Fruit fly (Drosophila melanogaster) whole organism, embryonic: ENCODE data around the gene Gr64d.

ENCODE experiments used
- CG12155 ChIP-seq: fragments of 200-800 bp; sonication (Bioruptor generic); optimal IDR thresholded peaks from 3 replicates; lab custom pipeline; 2016; ENCODE audit warnings: missing biosample characterization, missing genetic modification characterization
- CG13894 ChIP-seq: fragments of 200-800 bp; sonication (Bioruptor generic); optimal IDR thresholded peaks from 3 replicates; lab custom pipeline; 2018; ENCODE audit warnings: missing biosample characterization, mild to moderate bottlenecking, missing genetic modification characterization, moderate library complexity
- CG14667 ChIP-seq: fragments of 200-800 bp; sonication (Bioruptor generic); IDR thresholded peaks from 2 replicates; pipeline ENCODE4 v1.3.6; 2022; ENCODE audit warnings: missing biosample characterization, missing genetic modification characterization
- CG15011 ChIP-seq: fragments of 200-800 bp; sonication (Bioruptor generic); optimal IDR thresholded peaks from 3 replicates; lab custom pipeline; 2018; ENCODE audit warnings: missing biosample characterization, mild to moderate bottlenecking, missing genetic modification characterization
- CG15479 ChIP-seq: fragments of 200-800 bp; sonication (Bioruptor generic); optimal IDR thresholded peaks from 3 replicates; lab custom pipeline; 2019; ENCODE audit warnings: missing biosample characterization, mild to moderate bottlenecking, missing genetic modification characterization, moderate library complexity
- CG16779 ChIP-seq: fragments of 200-800 bp; sonication (Bioruptor generic); IDR thresholded peaks from 2 replicates; pipeline ENCODE4 v1.3.6; 2022; ENCODE audit warnings: missing biosample characterization, missing genetic modification characterization
- CG16863 ChIP-seq: fragments of 200-800 bp; sonication (Bioruptor generic); optimal IDR thresholded peaks from 3 replicates; lab custom pipeline; 2016; ENCODE audit warnings: missing biosample characterization, missing genetic modification characterization
- CG17912 ChIP-seq: fragments of 200-800 bp; sonication (Bioruptor generic); optimal IDR thresholded peaks from 2 replicates; lab custom pipeline; 2018; ENCODE audit warnings: missing biosample characterization, mild to moderate bottlenecking, missing genetic modification characterization
- CG3065 ChIP-seq: fragments of 200-800 bp; sonication (Bioruptor generic); optimal IDR thresholded peaks from 2 replicates; lab custom pipeline; 2016; ENCODE audit warnings: missing biosample characterization, missing genetic modification characterization
- CG32772 ChIP-seq: fragments of 200-800 bp; sonication (Bioruptor generic); IDR thresholded peaks from 2 replicates; pipeline ENCODE4 v1.3.6; 2022; ENCODE audit warnings: missing biosample characterization, missing genetic modification characterization
- CG3847 ChIP-seq: fragments of 200-800 bp; sonication (Bioruptor generic); IDR thresholded peaks from 2 replicates; pipeline ENCODE4 v1.3.6; 2022; ENCODE audit warnings: missing biosample characterization, missing genetic modification characterization
- CG4282 ChIP-seq: fragments of 200-800 bp; sonication (Bioruptor generic); optimal IDR thresholded peaks from 2 replicates; lab custom pipeline; 2016; ENCODE audit warnings: missing biosample characterization, missing genetic modification characterization
- CG4360 ChIP-seq: fragments of 200-800 bp; sonication (Bioruptor generic); IDR thresholded peaks from 2 replicates; pipeline ENCODE4 v1.3.6; 2022; ENCODE audit warnings: missing biosample characterization, missing genetic modification characterization
- CG4404 ChIP-seq: fragments of 200-800 bp; sonication (Bioruptor generic); IDR thresholded peaks from 2 replicates; pipeline ENCODE4 v1.3.6; 2022; ENCODE audit warnings: missing biosample characterization, missing genetic modification characterization
- CG8388 ChIP-seq: fragments of 200-800 bp; sonication (Bioruptor generic); optimal IDR thresholded peaks from 2 replicates; lab custom pipeline; 2019; ENCODE audit warnings: missing biosample characterization, mild to moderate bottlenecking, missing genetic modification characterization, moderate library complexity
- Dll ChIP-seq: fragments of 200-800 bp; sonication (Bioruptor generic); IDR thresholded peaks from 4 replicates; pipeline ENCODE4 v1.3.6; 2022; ENCODE audit warnings: missing biosample characterization, missing genetic modification characterization; ENCODE audit not compliant: partially characterized antibody
- Drgx ChIP-seq: fragments of 200-800 bp; sonication (Bioruptor generic); IDR thresholded peaks from 2 replicates; pipeline ENCODE4 v1.3.6; 2022; ENCODE audit warnings: missing biosample characterization, missing genetic modification characterization
- ERR ChIP-seq: fragments of 200-800 bp; sonication (Bioruptor generic); optimal IDR thresholded peaks from 2 replicates; lab custom pipeline; 2016; ENCODE audit warnings: missing biosample characterization, missing genetic modification characterization
- GATAe ChIP-seq: fragments of 200-800 bp; sonication (Bioruptor generic); conservative IDR thresholded peaks from 2 replicates; pipeline ENCODE4 v1.3.6; 2022; ENCODE audit warnings: missing biosample characterization, missing genetic modification characterization
- H2.0 ChIP-seq: fragments of 200-800 bp; sonication (Bioruptor generic); IDR thresholded peaks from 2 replicates; pipeline ENCODE4 v1.3.6; 2022; ENCODE audit warnings: missing biosample characterization, missing genetic modification characterization
- MBD-R2 ChIP-seq: fragments of 200-800 bp; sonication (Bioruptor generic); IDR thresholded peaks from 2 replicates; pipeline ENCODE4 v1.3.6; 2022; ENCODE audit warnings: missing biosample characterization, missing genetic modification characterization
- Nf-YA ChIP-seq: fragments of 200-800 bp; sonication (Bioruptor generic); IDR thresholded peaks from 2 replicates; pipeline ENCODE4 v1.3.6; 2022; ENCODE audit warnings: missing biosample characterization, missing genetic modification characterization
- Pdp1 ChIP-seq, 2 experiments: fragments of 200-800 bp; sonication (Bioruptor generic); optimal IDR thresholded peaks; 3 replicates each; lab custom pipeline; 2016; ENCODE audit warnings: missing biosample characterization in 2 of 2, missing genetic modification characterization in 2 of 2, mild to moderate bottlenecking in 1 of 2, moderate library complexity in 1 of 2
- Ptx1 ChIP-seq: fragments of 200-800 bp; sonication (Bioruptor generic); IDR thresholded peaks from 2 replicates; pipeline ENCODE4 v1.3.6; 2022; ENCODE audit warnings: missing biosample characterization, missing genetic modification characterization
- Sin3A ChIP-seq: fragments of >200 bp; optimal IDR thresholded peaks from 2 replicates; lab custom pipeline; 2018
- Sox102F ChIP-seq: fragments of 200-800 bp; sonication (Bioruptor generic); optimal IDR thresholded peaks from 2 replicates; lab custom pipeline; 2018; ENCODE audit warnings: missing biosample characterization, mild to moderate bottlenecking, missing genetic modification characterization, moderate library complexity
- Spps ChIP-seq: fragments of 200-800 bp; sonication (Bioruptor generic); optimal IDR thresholded peaks from 2 replicates; lab custom pipeline; 2018; ENCODE audit warnings: missing biosample characterization, mild to moderate bottlenecking, missing genetic modification characterization
- Sry-β ChIP-seq: fragments of 200-800 bp; sonication (Bioruptor generic); optimal IDR thresholded peaks from 2 replicates; lab custom pipeline; 2018; ENCODE audit warnings: missing biosample characterization, mild to moderate bottlenecking, missing genetic modification characterization, moderate library complexity
- Taf1 ChIP-seq: fragments of 200-800 bp; sonication (Bioruptor generic); IDR thresholded peaks from 2 replicates; pipeline ENCODE4 v1.3.6; 2022; ENCODE audit warnings: missing biosample characterization, missing genetic modification characterization
- abd-A ChIP-seq: fragments of 200-800 bp; sonication (Bioruptor generic); optimal IDR thresholded peaks from 3 replicates; lab custom pipeline; 2019; ENCODE audit warnings: missing biosample characterization, mild to moderate bottlenecking, missing genetic modification characterization, moderate library complexity
- ase ChIP-seq: fragments of 200-800 bp; sonication (Bioruptor generic); IDR thresholded peaks from 3 replicates; pipeline ENCODE4 v1.3.6; 2022; ENCODE audit warnings: missing biosample characterization, missing genetic modification characterization
- bbx ChIP-seq: fragments of 200-800 bp; sonication (Bioruptor generic); IDR thresholded peaks from 2 replicates; pipeline ENCODE4 v1.3.6; 2022; ENCODE audit warnings: missing biosample characterization, missing genetic modification characterization; ENCODE audit not compliant: partially characterized antibody
- cas ChIP-seq: fragments of 200-800 bp; sonication (Bioruptor generic); IDR thresholded peaks from 2 replicates; pipeline ENCODE4 v1.3.6; 2022; ENCODE audit warnings: missing biosample characterization, missing genetic modification characterization
- cato ChIP-seq: fragments of 200-800 bp; sonication (Bioruptor generic); optimal IDR thresholded peaks from 2 replicates; lab custom pipeline; 2016; ENCODE audit warnings: missing biosample characterization, missing genetic modification characterization, borderline replicate concordance
- dan ChIP-seq: fragments of 200-800 bp; sonication (Bioruptor generic); IDR thresholded peaks from 2 replicates; pipeline ENCODE4 v1.3.6; 2022; ENCODE audit warnings: missing biosample characterization, missing genetic modification characterization
- dm ChIP-seq: fragments of 200-800 bp; sonication (Bioruptor generic); optimal IDR thresholded peaks from 3 replicates; lab custom pipeline; 2016; ENCODE audit warnings: missing biosample characterization, missing genetic modification characterization
- grau ChIP-seq: fragments of 200-800 bp; optimal IDR thresholded peaks from 3 replicates; lab custom pipeline; 2019; ENCODE audit warnings: missing biosample characterization, mild to moderate bottlenecking, missing genetic modification characterization, moderate library complexity
- hbn ChIP-seq: fragments of 200-800 bp; sonication (Bioruptor generic); IDR thresholded peaks from 2 replicates; pipeline ENCODE4 v1.3.6; 2022; ENCODE audit warnings: missing biosample characterization, missing genetic modification characterization; ENCODE audit not compliant: partially characterized antibody
- ken ChIP-seq: fragments of 200-800 bp; sonication (Bioruptor generic); IDR thresholded peaks from 3 replicates; pipeline ENCODE4 v1.3.6; 2022; ENCODE audit warnings: missing biosample characterization, missing genetic modification characterization
- lov ChIP-seq, 2 experiments: fragments of 200-800 bp in 1 of 2; fragments of >200 bp in 1 of 2; sonication (Bioruptor generic) in 1 of 2; IDR thresholded peaks in 1 of 2; optimal IDR thresholded peaks in 1 of 2; 2 replicates in 1 of 2; 3 replicates in 1 of 2; pipeline versions ENCODE4 v1.3.6 to Lab custom; 2017 to 2022; ENCODE audit warnings: missing biosample characterization in 1 of 2, missing genetic modification characterization in 1 of 2
- mld ChIP-seq: fragments of 200-800 bp; sonication (Bioruptor generic); IDR thresholded peaks from 3 replicates; pipeline ENCODE4 v1.3.6; 2022; ENCODE audit warnings: missing biosample characterization, missing genetic modification characterization; ENCODE audit not compliant: partially characterized antibody
- nom ChIP-seq: fragments of 200-800 bp; sonication (Bioruptor generic); optimal IDR thresholded peaks from 2 replicates; lab custom pipeline; 2017; ENCODE audit warnings: missing biosample characterization, missing genetic modification characterization, mild to moderate bottlenecking, moderate library complexity, missing genetic modification reagents
- p53 ChIP-seq: fragments of 200-800 bp; sonication (Bioruptor generic); optimal IDR thresholded peaks from 2 replicates; lab custom pipeline; 2016; ENCODE audit warnings: missing biosample characterization, missing genetic modification characterization
- sob ChIP-seq: fragments of 200-800 bp; sonication (Bioruptor generic); IDR thresholded peaks from 2 replicates; pipeline ENCODE4 v1.3.6; 2022; ENCODE audit warnings: missing biosample characterization, missing genetic modification characterization
- stwl ChIP-seq: fragments of 200-800 bp; sonication (Bioruptor generic); optimal IDR thresholded peaks from 3 replicates; lab custom pipeline; 2018; ENCODE audit warnings: missing biosample characterization, mild to moderate bottlenecking, missing genetic modification characterization, moderate library complexity
- toy ChIP-seq: fragments of 200-800 bp; sonication (Bioruptor generic); IDR thresholded peaks from 2 replicates; pipeline ENCODE4 v1.3.6; 2022; ENCODE audit warnings: missing biosample characterization, missing genetic modification characterization
- trh ChIP-seq: fragments of 200-800 bp; sonication (Bioruptor generic); optimal IDR thresholded peaks from 2 replicates; lab custom pipeline; 2016; ENCODE audit warnings: missing biosample characterization, missing genetic modification characterization
- tup ChIP-seq: fragments of 200-800 bp; sonication (Bioruptor generic); optimal IDR thresholded peaks from 2 replicates; lab custom pipeline; 2016; ENCODE audit warnings: missing biosample characterization, mild to moderate bottlenecking, missing genetic modification characterization, moderate library complexity
- unc-4 ChIP-seq: fragments of 200-800 bp; sonication (Bioruptor generic); IDR thresholded peaks from 2 replicates; pipeline ENCODE4 v1.3.6; 2022; ENCODE audit warnings: missing biosample characterization, missing genetic modification characterization; ENCODE audit not compliant: partially characterized antibody

The Gr64d gene

DNA sequence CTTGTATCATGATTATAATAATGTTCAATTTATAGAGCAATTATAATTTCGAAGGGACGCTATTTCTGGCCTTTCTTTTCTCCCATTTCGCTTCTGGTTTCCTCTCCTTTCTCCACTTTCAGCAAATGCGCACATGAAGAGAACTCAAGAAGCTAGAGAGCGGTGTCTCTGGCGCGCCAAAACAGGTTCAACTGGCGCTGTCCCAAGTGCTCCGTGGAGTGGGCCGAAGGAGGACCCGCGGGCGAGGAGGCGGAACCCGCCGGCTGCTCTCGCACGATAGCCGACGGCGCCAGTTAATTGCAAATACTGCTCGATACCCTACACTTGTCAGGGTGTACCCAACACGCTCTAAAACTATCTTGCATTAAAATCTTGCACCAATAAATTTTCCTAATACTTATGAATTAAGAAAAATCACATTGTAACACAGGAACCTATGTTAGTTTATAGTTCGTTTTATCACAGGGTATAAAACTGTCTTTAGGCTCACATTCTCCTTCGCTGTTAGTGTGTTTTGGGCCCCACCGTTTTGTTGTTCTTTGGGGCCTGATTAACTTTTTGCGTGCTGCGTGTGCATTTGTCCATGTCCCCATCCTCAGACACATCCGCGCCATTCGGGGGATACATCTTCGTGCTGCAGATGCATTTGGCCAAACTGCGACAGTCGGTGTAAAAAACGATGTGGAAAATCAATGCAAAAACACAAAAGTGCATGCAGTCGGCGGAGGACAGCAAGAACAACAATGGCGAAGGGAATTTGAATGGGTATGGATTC, 38.5 kb downstream of the Gr64d start (continued):
- TF ChIP-seq CG17912 (GFP tag; lab: Kevin White, UChicago) (peak; percentile 30), CG4404 (GFP tag; lab: Robert Waterston, UW) (peak; percentile 75), MBD-R2 (peak; percentile 73), Sin3A (no peak), CG12155 (GFP tag; lab: Kevin White, UChicago) (peak; percentile 80), sob (peak; percentile 93), Ptx1 (GFP tag; lab: Robert Waterston, UW) (peak; percentile 95), nom (GFP tag; lab: Kevin White, UChicago) (peak; percentile 84), trh (GFP tag; lab: Kevin White, UChicago) (peak; percentile 65), ERR (GFP tag; lab: Kevin White, UChicago) (peak; percentile 88), GATAe (GFP tag; lab: Robert Waterston, UW) (peak; percentile 70; the same call in 1 of the 2 replicates), ase (GFP tag; lab: Robert Waterston, UW) (peak; percentile 89), Dll (no peak), cato (GFP tag; lab: Kevin White, UChicago) (peak; percentile 71), Spps (tag; lab: Kevin White, UChicago) (peak; percentile 45), p53 (peak; percentile 58), CG16779 (GFP tag; lab: Robert Waterston, UW) (peak; percentile 71), CG3065 (peak; percentile 65), CG14667 (peak; percentile 89), Drgx (peak; percentile 99), CG32772 (GFP tag; lab: Robert Waterston, UW) (peak; percentile 93), CG8388 (GFP tag; lab: Kevin White, UChicago) (peak; percentile 79), Nf-YA (GFP tag; lab: Robert Waterston, UW) (peak; percentile 91), stwl (tag; lab: Kevin White, UChicago) (no peak), Sry-β (GFP tag; lab: Kevin White, UChicago) (no peak), toy (peak; percentile 82), CG4360 (GFP tag; lab: Robert Waterston, UW) (peak; percentile 56), CG16863 (peak; percentile 88), CG4282 (GFP tag; lab: Kevin White, UChicago) (peak; percentile 84), abd-A (tag; lab: Kevin White, UChicago) (no peak), dan (GFP tag; lab: Robert Waterston, UW) (no peak), hbn (GFP tag; lab: Robert Waterston, UW) (no peak), H2.0 (GFP tag; lab: Robert Waterston, UW) (peak; percentile 94), Pdp1 (GFP tag; optimal IDR thresholded peaks at IDR 0.05; lab: Kevin White, UChicago) (peak; percentile 83 to 88), lov (optimal IDR thresholded peaks at IDR 0.05; lab: Kevin White, UChicago) (no peak), lov (GFP tag; IDR thresholded peaks at IDR 0.05; lab: Robert Waterston, UW) (peak; percentile 82; the same call in 2 of the 3 replicates), CG15011 (GFP tag; lab: Kevin White, UChicago) (peak; percentile 73), CG15479 (GFP tag; lab: Kevin White, UChicago) (no peak), Sox102F (GFP tag; lab: Kevin White, UChicago) (peak; percentile 94), ken (GFP tag; lab: Robert Waterston, UW) (peak; percentile 94), mld (GFP tag; lab: Robert Waterston, UW) (no peak), CG13894 (no peak), Taf1 (GFP tag; lab: Robert Waterston, UW) (peak; percentile 85), dm (peak; percentile 85), CG3847 (GFP tag; lab: Robert Waterston, UW) (peak; percentile 92), unc-4 (GFP tag; lab: Robert Waterston, UW) (no peak), cas (GFP tag; lab: Robert Waterston, UW) (peak; percentile 87), bbx (GFP tag; lab: Robert Waterston, UW) (no peak), grau (peak; percentile 85), tup (GFP tag; lab: Kevin White, UChicago) (peak; percentile 64)
